Worm (Caenorhabditis elegans) whole organism, late embryonic: ENCODE measurements around the gene oac-22.

ENCODE experiments used
- C08G9.2 ChIP-seq: sonication (generic microtip); optimal IDR thresholded peaks from 2 replicates; lab custom pipeline; 2016; ENCODE audit warnings: mild to moderate bottlenecking, missing genetic modification characterization, moderate library complexity, missing compliant biosample characterization
- F13H6.1 ChIP-seq: sonication (generic microtip); optimal IDR thresholded peaks from 2 replicates; lab custom pipeline; 2016; ENCODE audit warnings: missing genetic modification characterization, missing compliant biosample characterization
- ahr-1 ChIP-seq: sonication (generic microtip); optimal IDR thresholded peaks from 2 replicates; lab custom pipeline; 2016; ENCODE audit warnings: missing genetic modification characterization, missing compliant biosample characterization
- ama-1 ChIP-seq: fragments of 150-350 bp; optimal IDR thresholded peaks from 2 replicates; lab custom pipeline; 2014
- ceh-14 ChIP-seq: sonication (generic microtip); optimal IDR thresholded peaks from 2 replicates; lab custom pipeline; 2016; ENCODE audit warnings: missing genotype, missing genetic modification characterization, missing compliant biosample characterization
- ceh-19 ChIP-seq: fragments of 200-800 bp; sonication (Bioruptor generic); optimal IDR thresholded peaks from 2 replicates; lab custom pipeline; 2018; ENCODE audit warnings: mild to moderate bottlenecking, missing genetic modification characterization, missing compliant biosample characterization
- ceh-2 ChIP-seq: sonication (generic microtip); optimal IDR thresholded peaks from 2 replicates; lab custom pipeline; 2016; ENCODE audit warnings: missing genotype, missing genetic modification characterization, missing compliant biosample characterization
- ceh-45 ChIP-seq: fragments of 200-800 bp; sonication (Bioruptor generic); IDR thresholded peaks from 2 replicates; pipeline ENCODE4 v1.3.6; 2022; ENCODE audit warnings: missing genetic modification reagents, missing genetic modification characterization, missing compliant biosample characterization
- ceh-48 ChIP-seq: sonication (generic microtip); optimal IDR thresholded peaks from 2 replicates; lab custom pipeline; 2016; ENCODE audit warnings: missing genetic modification characterization, inconsistent platforms, missing compliant biosample characterization
- ceh-9 ChIP-seq: sonication (generic microtip); optimal IDR thresholded peaks from 2 replicates; lab custom pipeline; 2016; ENCODE audit warnings: mild to moderate bottlenecking, missing genetic modification characterization, inconsistent platforms, missing compliant biosample characterization
- dve-1 ChIP-seq: sonication (generic microtip); optimal IDR thresholded peaks from 2 replicates; lab custom pipeline; 2017; ENCODE audit warnings: antibody characterized with exemption, mild to moderate bottlenecking, missing genetic modification characterization, missing compliant biosample characterization
- elt-2 ChIP-seq: sonication (generic microtip); optimal IDR thresholded peaks from 2 replicates; lab custom pipeline; 2016; ENCODE audit warnings: missing genetic modification reagents, missing genetic modification characterization, missing compliant biosample characterization
- elt-4 ChIP-seq: sonication (generic microtip); optimal IDR thresholded peaks from 2 replicates; lab custom pipeline; 2016; ENCODE audit warnings: missing genetic modification characterization, missing compliant biosample characterization
- fkh-6 ChIP-seq: sonication (generic microtip); optimal IDR thresholded peaks from 2 replicates; lab custom pipeline; 2016; ENCODE audit warnings: missing genetic modification characterization, missing compliant biosample characterization
- gmeb-2 ChIP-seq: sonication (generic microtip); optimal IDR thresholded peaks from 2 replicates; lab custom pipeline; 2016; ENCODE audit warnings: missing genetic modification characterization, inconsistent platforms, missing compliant biosample characterization
- hlh-30 ChIP-seq: sonication (generic microtip); optimal IDR thresholded peaks from 2 replicates; lab custom pipeline; 2017; ENCODE audit warnings: antibody characterized with exemption, missing genetic modification characterization, missing compliant biosample characterization; ENCODE audit not compliant: insufficient read depth
- hlh-8 ChIP-seq: sonication (generic microtip); optimal IDR thresholded peaks from 2 replicates; lab custom pipeline; 2016; ENCODE audit warnings: missing genotype, missing genetic modification characterization, missing compliant biosample characterization
- lin-11 ChIP-seq: fragments of 200-800 bp; sonication (Bioruptor generic); optimal IDR thresholded peaks from 2 replicates; lab custom pipeline; 2018; ENCODE audit warnings: mild to moderate bottlenecking, missing genetic modification characterization, missing compliant biosample characterization
- madf-2 ChIP-seq: sonication (generic microtip); optimal IDR thresholded peaks from 2 replicates; lab custom pipeline; 2017; ENCODE audit warnings: missing genetic modification characterization, missing compliant biosample characterization
- mec-3 ChIP-seq: sonication (generic microtip); optimal IDR thresholded peaks from 2 replicates; lab custom pipeline; 2016; ENCODE audit warnings: borderline replicate concordance, missing genetic modification characterization, missing compliant biosample characterization
- nhr-11 ChIP-seq: fragments of 150-350 bp; optimal IDR thresholded peaks from 2 replicates; lab custom pipeline; 2014; ENCODE audit warnings: missing biosample characterization, missing genetic modification characterization
- pha-2 ChIP-seq: sonication (generic microtip); optimal IDR thresholded peaks from 2 replicates; lab custom pipeline; 2017; ENCODE audit warnings: mild to moderate bottlenecking, missing genetic modification characterization, missing compliant biosample characterization
- sdc-2 ChIP-seq: sonication (generic microtip); optimal IDR thresholded peaks from 2 replicates; lab custom pipeline; 2016; ENCODE audit warnings: missing genotype, missing genetic modification characterization, missing compliant biosample characterization
- sox-2 ChIP-seq: fragments of 200-800 bp; sonication (Bioruptor generic); IDR thresholded peaks from 2 replicates; pipeline ENCODE4 v1.3.6; 2022; ENCODE audit warnings: missing genetic modification reagents, missing genetic modification characterization, missing compliant biosample characterization
- tbx-7 ChIP-seq: sonication (generic microtip); optimal IDR thresholded peaks from 2 replicates; lab custom pipeline; 2016; ENCODE audit warnings: missing genotype, missing genetic modification characterization, missing compliant biosample characterization
- ttx-3 ChIP-seq: sonication (generic microtip); optimal IDR thresholded peaks from 2 replicates; lab custom pipeline; 2016; ENCODE audit warnings: missing genetic modification reagents, missing genetic modification characterization, missing compliant biosample characterization
- unc-42 ChIP-seq: sonication (generic microtip); optimal IDR thresholded peaks from 2 replicates; lab custom pipeline; 2016; ENCODE audit warnings: missing genotype, missing genetic modification characterization, missing compliant biosample characterization
- unc-86 ChIP-seq: sonication (generic microtip); optimal IDR thresholded peaks from 2 replicates; lab custom pipeline; 2016; ENCODE audit warnings: missing genetic modification characterization, missing compliant biosample characterization
- zip-5 ChIP-seq: sonication (generic microtip); optimal IDR thresholded peaks from 2 replicates; lab custom pipeline; 2016; ENCODE audit warnings: missing genetic modification characterization, missing compliant biosample characterization

Gene oac-22

ce11 chrIV:3873195-3873594 is 12.3 kb upstream of the oac-22 start:
- TF ChIP-seq sdc-2 (tag; lab: Kevin White, UChicago) = no peak

- TF ChIP-seq ceh-14 (tag; lab: Kevin White, UChicago) (no peak), mec-3 (tag; lab: Kevin White, UChicago) (no peak), C08G9.2 (tag; lab: Kevin White, UChicago) (no peak), madf-2 (tag; lab: Kevin White, UChicago) (no peak), pha-2 (tag; lab: Kevin White, UChicago) (no peak), tbx-7 (no peak), elt-4 (tag; lab: Kevin White, UChicago) (no peak)
Observed at ce11 chrIV:3873706-3874105, 11.8 kb upstream of the oac-22 start, which contains the start of gene F37C4.5. Gene F37C4.5 (minus strand): TSS chrIV:3873806.

- TF ChIP-seq hlh-8 (tag; lab: Kevin White, UChicago) = no peak
- TF ChIP-seq gmeb-2 (tag; lab: Kevin White, UChicago) = peak; percentile 5
- TF ChIP-seq unc-42 (tag; lab: Kevin White, UChicago) = no peak
- TF ChIP-seq lin-11 = no peak
- TF ChIP-seq ceh-2 (tag; lab: Kevin White, UChicago) = no peak
Observed at ce11 chrIV:3874417-3874816, 11.1 kb upstream of the oac-22 start.

ce11 chrIV:3875260-3875659 is 10.2 kb upstream of the oac-22 start:
- TF ChIP-seq ceh-45 (no peak), fkh-6 (tag; lab: Kevin White, UChicago) (no peak), ceh-19 (no peak), ttx-3 (no peak), unc-86 (tag; lab: Kevin White, UChicago) (no peak), ahr-1 (tag; lab: Kevin White, UChicago) (no peak), hlh-30 (tag; lab: Kevin White, UChicago) (no peak), ceh-2 (tag; lab: Kevin White, UChicago) (no peak), ceh-9 (tag; lab: Kevin White, UChicago) (no peak), nhr-11 (tag; lab: Kevin White, UChicago) (no peak), lin-11 (no peak)

ce11 chrIV:3876955-3877354 is 8.5 kb upstream of the oac-22 start:
- no peak for TF ChIP-seq F13H6.1
- no peak for TF ChIP-seq ama-1 (lab: Kevin White, UChicago)
- no peak for TF ChIP-seq sox-2
- no peak for TF ChIP-seq zip-5
- TF ChIP-seq ceh-14 (tag; lab: Kevin White, UChicago) = no peak

- no peak for TF ChIP-seq ceh-48 (tag; lab: Kevin White, UChicago)
- peak; percentile 71 for TF ChIP-seq elt-2 (tag; lab: Kevin White, UChicago)
- TF ChIP-seq ceh-45 = no peak
- TF ChIP-seq, all 69 proteins: peak for 1
Observed at ce11 chrIV:3878283-3878938, 7.1 kb upstream of the oac-22 start, which contains the start of gene F37C4.6. Gene F37C4.6 (minus strand): TSS chrIV:3878333.

- TF ChIP-seq dve-1 (tag; lab: Kevin White, UChicago) (no peak), ceh-9 (tag; lab: Kevin White, UChicago) (no peak)
- TF ChIP-seq, all 69 proteins: peak for 0
Observed at ce11 chrIV:3881119-3881518, 4.3 kb upstream of the oac-22 start, which contains the start of the genes F37C4.8 and oac-23. Gene F37C4.8 (minus strand): TSS chrIV:3881219. Gene oac-23 (plus strand): TSS chrIV:3881441.
